Fruit fly (Drosophila melanogaster) whole organism, embryonic: Measurements from ENCODE around the gene edin.

Experiments
- Atf3 ChIP-seq: fragments of 200-800 bp; sonication (Bioruptor generic); optimal IDR thresholded peaks from 3 replicates; lab custom pipeline; 2016; ENCODE audit warnings: missing biosample characterization, missing genetic modification characterization
- CG1024 ChIP-seq: fragments of 200-800 bp; sonication (Bioruptor generic); IDR thresholded peaks from 2 replicates; pipeline ENCODE4 v1.3.6; 2022; ENCODE audit warnings: missing biosample characterization, missing genetic modification characterization
- CG11504 ChIP-seq: fragments of 200-800 bp; sonication (Bioruptor generic); optimal IDR thresholded peaks from 3 replicates; lab custom pipeline; 2019; ENCODE audit warnings: missing biosample characterization, mild to moderate bottlenecking, missing genetic modification characterization, moderate library complexity
- CG1233 ChIP-seq: fragments of 200-800 bp; sonication (Bioruptor generic); optimal IDR thresholded peaks from 4 replicates; lab custom pipeline; 2018; ENCODE audit warnings: missing biosample characterization, mild to moderate bottlenecking, missing genetic modification characterization
- CG12659 ChIP-seq: fragments of 200-800 bp; sonication (Bioruptor generic); optimal IDR thresholded peaks from 3 replicates; lab custom pipeline; 2017; ENCODE audit warnings: mild to moderate bottlenecking, missing biosample characterization, missing genetic modification reagents, missing genetic modification characterization
- CG15601 ChIP-seq: fragments of 200-800 bp; sonication (Bioruptor generic); optimal IDR thresholded peaks from 3 replicates; lab custom pipeline; 2019; ENCODE audit warnings: missing biosample characterization, mild to moderate bottlenecking, missing genetic modification characterization, moderate library complexity
- CG15696 ChIP-seq: fragments of 200-800 bp; sonication (Bioruptor generic); optimal IDR thresholded peaks from 2 replicates; lab custom pipeline; 2019; ENCODE audit warnings: missing biosample characterization, mild to moderate bottlenecking, missing genetic modification characterization, moderate library complexity
- CG1792 ChIP-seq: fragments of 200-800 bp; sonication (Bioruptor generic); optimal IDR thresholded peaks from 2 replicates; lab custom pipeline; 2016; ENCODE audit warnings: missing biosample characterization, missing genetic modification characterization
- CG18599 ChIP-seq: fragments of 200-800 bp; sonication (Bioruptor generic); optimal IDR thresholded peaks from 3 replicates; lab custom pipeline; 2017; ENCODE audit warnings: missing biosample characterization, missing genetic modification characterization, mild to moderate bottlenecking, moderate library complexity, missing genetic modification reagents
- CG2889 ChIP-seq: fragments of 200-800 bp; sonication (Bioruptor generic); IDR thresholded peaks from 3 replicates; pipeline ENCODE4 v1.3.6; 2022; ENCODE audit warnings: missing biosample characterization, missing genetic modification characterization
- CG3281 ChIP-seq: fragments of 200-800 bp; sonication (Bioruptor generic); optimal IDR thresholded peaks from 3 replicates; lab custom pipeline; 2017; ENCODE audit warnings: missing biosample characterization, mild to moderate bottlenecking, missing genetic modification characterization
- CG34422 ChIP-seq: fragments of 200-800 bp; sonication (Bioruptor generic); IDR thresholded peaks from 3 replicates; pipeline ENCODE4 v1.3.6; 2022; ENCODE audit warnings: missing biosample characterization, missing genetic modification characterization
- CG3847 ChIP-seq: fragments of 200-800 bp; sonication (Bioruptor generic); IDR thresholded peaks from 2 replicates; pipeline ENCODE4 v1.3.6; 2022; ENCODE audit warnings: missing biosample characterization, missing genetic modification characterization
- CG4282 ChIP-seq: fragments of 200-800 bp; sonication (Bioruptor generic); optimal IDR thresholded peaks from 2 replicates; lab custom pipeline; 2016; ENCODE audit warnings: missing biosample characterization, missing genetic modification characterization
- CG5953 ChIP-seq: fragments of 200-800 bp; sonication (Bioruptor generic); IDR thresholded peaks from 2 replicates; pipeline ENCODE4 v1.3.6; 2022; ENCODE audit warnings: missing biosample characterization, missing genetic modification characterization
- CG8388 ChIP-seq: fragments of 200-800 bp; sonication (Bioruptor generic); optimal IDR thresholded peaks from 2 replicates; lab custom pipeline; 2019; ENCODE audit warnings: missing biosample characterization, mild to moderate bottlenecking, missing genetic modification characterization, moderate library complexity
- Camta ChIP-seq: fragments of 200-800 bp; sonication (Bioruptor generic); optimal IDR thresholded peaks from 2 replicates; lab custom pipeline; 2016; ENCODE audit warnings: missing biosample characterization, missing genetic modification characterization
- E2f1 ChIP-seq: fragments of 200-800 bp; sonication (Bioruptor generic); IDR thresholded peaks from 2 replicates; pipeline ENCODE4 v1.3.6; 2022; ENCODE audit warnings: missing biosample characterization, missing genetic modification characterization
- Hand ChIP-seq: fragments of 200-800 bp; sonication (Bioruptor generic); optimal IDR thresholded peaks from 2 replicates; lab custom pipeline; 2017; ENCODE audit warnings: mild to moderate bottlenecking, missing biosample characterization, missing genetic modification reagents, missing genetic modification characterization
- NfI ChIP-seq: fragments of 200-800 bp; sonication (Bioruptor generic); optimal IDR thresholded peaks from 3 replicates; lab custom pipeline; 2018; ENCODE audit warnings: missing biosample characterization, mild to moderate bottlenecking, missing genetic modification characterization, moderate library complexity
- PHDP ChIP-seq: fragments of 200-800 bp; sonication (Bioruptor generic); optimal IDR thresholded peaks from 3 replicates; lab custom pipeline; 2018; ENCODE audit warnings: missing biosample characterization, mild to moderate bottlenecking, missing genetic modification characterization, moderate library complexity
- Rx ChIP-seq: fragments of 200-800 bp; sonication (Bioruptor generic); IDR thresholded peaks from 2 replicates; pipeline ENCODE4 v1.3.6; 2022; ENCODE audit warnings: missing biosample characterization, missing genetic modification characterization
- Scr ChIP-seq: fragments of 200-800 bp; sonication (Bioruptor generic); IDR thresholded peaks from 2 replicates; pipeline ENCODE4 v1.3.6; 2022; ENCODE audit warnings: missing biosample characterization, missing genetic modification characterization; ENCODE audit not compliant: partially characterized antibody
- Usf ChIP-seq: fragments of 200-800 bp; sonication (Bioruptor generic); optimal IDR thresholded peaks from 2 replicates; lab custom pipeline; 2017; ENCODE audit warnings: missing genotype, missing biosample characterization, missing genetic modification characterization
- Xrp1 ChIP-seq: fragments of 200-800 bp; sonication (Bioruptor generic); IDR thresholded peaks from 2 replicates; pipeline ENCODE4 v1.3.6; 2022; ENCODE audit warnings: missing biosample characterization, missing genetic modification characterization
- abd-A ChIP-seq: fragments of 200-800 bp; sonication (Bioruptor generic); optimal IDR thresholded peaks from 3 replicates; lab custom pipeline; 2019; ENCODE audit warnings: missing biosample characterization, mild to moderate bottlenecking, missing genetic modification characterization, moderate library complexity
- bcd ChIP-seq: fragments of 200-800 bp; sonication (Bioruptor generic); optimal IDR thresholded peaks from 2 replicates; lab custom pipeline; 2017; ENCODE audit warnings: missing biosample characterization, mild to moderate bottlenecking, missing genetic modification characterization
- caup ChIP-seq: fragments of 200-800 bp; sonication (Bioruptor generic); optimal IDR thresholded peaks from 3 replicates; lab custom pipeline; 2017; ENCODE audit warnings: missing biosample characterization, mild to moderate bottlenecking, missing genetic modification characterization, moderate library complexity; ENCODE audit not compliant: severe bottlenecking
- crc ChIP-seq: fragments of 200-800 bp; sonication (Bioruptor generic); optimal IDR thresholded peaks from 2 replicates; lab custom pipeline; 2016; ENCODE audit warnings: missing biosample characterization, missing genetic modification characterization
- crp ChIP-seq, 2 experiments: fragments of 200-800 bp; sonication (Bioruptor generic); optimal IDR thresholded peaks; 2 replicates in 1 of 2; 3 replicates in 1 of 2; lab custom pipeline; 2017; ENCODE audit warnings: missing biosample characterization in 2 of 2, missing genetic modification characterization in 2 of 2, mild to moderate bottlenecking in 1 of 2, moderate library complexity in 1 of 2
- dati ChIP-seq: fragments of 200-800 bp; sonication (Bioruptor generic); IDR thresholded peaks from 2 replicates; pipeline ENCODE4 v1.3.6; 2022; ENCODE audit warnings: missing biosample characterization, missing genetic modification characterization
- emc ChIP-seq: fragments of 200-800 bp; sonication (Bioruptor generic); optimal IDR thresholded peaks from 2 replicates; lab custom pipeline; 2016; ENCODE audit warnings: missing biosample characterization, missing genetic modification characterization
- eve ChIP-seq, 2 experiments: fragments of >200 bp; optimal IDR thresholded peaks; 2 replicates each; lab custom pipeline; 2017; ENCODE audit warnings: missing biosample characterization in 2 of 2, missing genetic modification characterization in 2 of 2
- exex ChIP-seq: fragments of 200-800 bp; sonication (Bioruptor generic); optimal IDR thresholded peaks from 4 replicates; lab custom pipeline; 2018; ENCODE audit warnings: missing biosample characterization, mild to moderate bottlenecking, missing genetic modification characterization, moderate library complexity
- fd3F ChIP-seq: fragments of 200-800 bp; sonication (Bioruptor generic); optimal IDR thresholded peaks from 2 replicates; lab custom pipeline; 2018; ENCODE audit warnings: missing biosample characterization, mild to moderate bottlenecking, missing genetic modification characterization, moderate library complexity
- fru ChIP-seq: fragments of >200 bp; optimal IDR thresholded peaks from 2 replicates; lab custom pipeline; 2017
- hbn ChIP-seq: fragments of 200-800 bp; sonication (Bioruptor generic); IDR thresholded peaks from 2 replicates; pipeline ENCODE4 v1.3.6; 2022; ENCODE audit warnings: missing biosample characterization, missing genetic modification characterization; ENCODE audit not compliant: partially characterized antibody
- hth ChIP-seq: fragments of >200 bp; optimal IDR thresholded peaks from 2 replicates; lab custom pipeline; 2017; ENCODE audit warnings: inconsistent platforms
- insv ChIP-seq, 2 experiments: fragments of 200-800 bp; sonication (Bioruptor generic); optimal IDR thresholded peaks; 3 replicates each; lab custom pipeline; 2016 to 2018; ENCODE audit warnings: missing biosample characterization in 2 of 2, missing genetic modification characterization in 2 of 2
- knrl ChIP-seq: fragments of 200-800 bp; sonication (Bioruptor generic); IDR thresholded peaks from 3 replicates; pipeline ENCODE4 v1.3.6; 2022; ENCODE audit warnings: missing biosample characterization, missing genetic modification characterization; ENCODE audit not compliant: partially characterized antibody
- lab ChIP-seq: fragments of 200-800 bp; sonication (Bioruptor generic); optimal IDR thresholded peaks from 3 replicates; lab custom pipeline; 2017; ENCODE audit warnings: missing biosample characterization, missing genetic modification characterization, mild to moderate bottlenecking, moderate library complexity, missing genetic modification reagents
- p53 ChIP-seq: fragments of 200-800 bp; sonication (Bioruptor generic); optimal IDR thresholded peaks from 2 replicates; lab custom pipeline; 2016; ENCODE audit warnings: missing biosample characterization, missing genetic modification characterization
- pan ChIP-seq, 4 experiments: fragments of >200 bp in 3 of 4; fragments of 200-800 bp in 1 of 4; sonication (Bioruptor generic) in 1 of 4; optimal IDR thresholded peaks in 3 of 4; IDR thresholded peaks in 1 of 4; 2 replicates each; pipeline versions ENCODE4 v1.3.6 to Lab custom; 2017 to 2022; ENCODE audit warnings: missing biosample characterization in 2 of 4, missing genetic modification characterization in 2 of 4, mixed read lengths in 1 of 4
- pfk ChIP-seq: fragments of 200-800 bp; sonication (Bioruptor generic); optimal IDR thresholded peaks from 2 replicates; lab custom pipeline; 2018; ENCODE audit warnings: missing biosample characterization, mild to moderate bottlenecking, missing genetic modification characterization, moderate library complexity
- run ChIP-seq: fragments of 200-800 bp; sonication (Bioruptor generic); optimal IDR thresholded peaks from 3 replicates; lab custom pipeline; 2018; ENCODE audit warnings: missing biosample characterization, mild to moderate bottlenecking, missing genetic modification characterization
- so ChIP-seq: fragments of 200-800 bp; sonication (Bioruptor generic); IDR thresholded peaks from 3 replicates; pipeline ENCODE4 v1.3.6; 2022; ENCODE audit warnings: missing biosample characterization, missing genetic modification characterization
- sr ChIP-seq: fragments of 200-800 bp; sonication (Bioruptor generic); IDR thresholded peaks from 3 replicates; pipeline ENCODE4 v1.3.6; 2022; ENCODE audit warnings: missing biosample characterization, missing genetic modification characterization
- stwl ChIP-seq: fragments of 200-800 bp; sonication (Bioruptor generic); optimal IDR thresholded peaks from 3 replicates; lab custom pipeline; 2018; ENCODE audit warnings: missing biosample characterization, mild to moderate bottlenecking, missing genetic modification characterization, moderate library complexity
- tap ChIP-seq: fragments of 200-800 bp; optimal IDR thresholded peaks from 3 replicates; lab custom pipeline; 2019; ENCODE audit warnings: missing biosample characterization, mild to moderate bottlenecking, missing genetic modification characterization, moderate library complexity
- zen2 ChIP-seq: fragments of 200-800 bp; sonication (Bioruptor generic); IDR thresholded peaks from 3 replicates; pipeline ENCODE4 v1.3.6; 2022; ENCODE audit warnings: missing biosample characterization, missing genetic modification characterization; ENCODE audit not compliant: partially characterized antibody

Gene edin

dm6 chr3L:17447881-17448280 is 46.8 kb upstream of the edin start:
- TF ChIP-seq NfI (GFP tag; lab: Kevin White, UChicago) (no peak), lab (GFP tag; lab: Kevin White, UChicago) (peak; percentile 68), CG4282 (GFP tag; lab: Kevin White, UChicago) (no peak), PHDP (tag; lab: Kevin White, UChicago) (peak; percentile 35), CG8388 (no peak), tap (peak; percentile 20), CG1024 (no peak), eve (GFP tag; optimal IDR thresholded peaks at IDR 0.05; lab: Kevin White, UChicago) (no peak), Hand (GFP tag; lab: Kevin White, UChicago) (peak; percentile 41), Rx (GFP tag; lab: Robert Waterston, UW) (no peak), crp (GFP tag; optimal IDR thresholded peaks at IDR 0.05; lab: Kevin White, UChicago) (no peak), crc (no peak), CG3281 (GFP tag; lab: Kevin White, UChicago) (peak; percentile 45), CG15601 (no peak), fd3F (GFP tag; lab: Kevin White, UChicago) (no peak), pfk (GFP tag; lab: Kevin White, UChicago) (no peak), Usf (GFP tag; lab: Kevin White, UChicago) (no peak), CG11504 (tag; lab: Kevin White, UChicago) (peak; percentile 55), CG1792 (no peak), CG15696 (tag; lab: Kevin White, UChicago) (no peak), CG18599 (GFP tag; lab: Kevin White, UChicago) (peak; percentile 77), E2f1 (GFP tag; lab: Robert Waterston, UW) (0 out of 2 replicates have a peak, but pooled peaks have one; percentile 9), run (no peak), pan (optimal IDR thresholded peaks at IDR 0.05; lab: Kevin White, UChicago) (no peak), pan (GFP tag; optimal IDR thresholded peaks at IDR 0.05 in 1 of 2, IDR thresholded peaks at IDR 0.05 in 1 of 2) (peak in 1 of 2 experiments; percentile 28), knrl (GFP tag; lab: Robert Waterston, UW) (no peak), p53 (no peak), so (GFP tag; lab: Robert Waterston, UW) (0 out of 3 replicates have a peak, but pooled peaks have one; percentile 12), abd-A (tag; lab: Kevin White, UChicago) (no peak), sr (GFP tag; lab: Robert Waterston, UW) (no peak), Atf3 (GFP tag; lab: Kevin White, UChicago) (no peak), hth (lab: Kevin White, UChicago) (no peak), CG34422 (GFP tag; lab: Robert Waterston, UW) (no peak), exex (tag; lab: Kevin White, UChicago) (no peak), insv (GFP tag; optimal IDR thresholded peaks at IDR 0.05; lab: Kevin White, UChicago) (no peak), Xrp1 (no peak), bcd (GFP tag; lab: Kevin White, UChicago) (peak; percentile 36), Camta (GFP tag; lab: Kevin White, UChicago) (no peak), CG12659 (peak; percentile 30), CG2889 (no peak), fru (no peak), zen2 (GFP tag; lab: Robert Waterston, UW) (no peak), Scr (GFP tag; lab: Robert Waterston, UW) (no peak), dati (GFP tag; lab: Robert Waterston, UW) (no peak), CG3847 (GFP tag; lab: Robert Waterston, UW) (no peak), hbn (no peak), caup (GFP tag; lab: Kevin White, UChicago) (peak; percentile 3), CG1233 (no peak), emc (no peak), CG5953 (GFP tag; lab: Robert Waterston, UW) (no peak), stwl (no peak)
